Worm (Caenorhabditis elegans) whole organism, young adult: Measurements from ENCODE around the gene lact-1.

Experiments used
- C06A6.2 ChIP-seq: fragments of 200-800 bp; sonication (Bioruptor generic); conservative IDR thresholded peaks from 2 replicates; pipeline ENCODE4 v1.3.6; 2022; ENCODE audit warnings: missing genetic modification characterization, missing compliant biosample characterization
- C17E4.6 ChIP-seq: fragments of 200-800 bp; sonication (Bioruptor generic); IDR thresholded peaks from 2 replicates; pipeline ENCODE4 v1.3.6; 2022; ENCODE audit warnings: missing genetic modification reagents, missing genetic modification characterization, missing compliant biosample characterization
- F10E7.11 ChIP-seq: sonication (generic microtip); optimal IDR thresholded peaks from 2 replicates; lab custom pipeline; 2017; ENCODE audit warnings: mild to moderate bottlenecking, missing genetic modification characterization, moderate library complexity, missing compliant biosample characterization
- F33H1.4 ChIP-seq: fragments of 200-800 bp; sonication (Bioruptor generic); IDR thresholded peaks from 2 replicates; pipeline ENCODE4 v1.3.6; 2022; ENCODE audit warnings: missing genetic modification reagents, missing genetic modification characterization, missing compliant biosample characterization
- F37B4.10 ChIP-seq: fragments of 200-800 bp; sonication (Bioruptor generic); IDR thresholded peaks from 2 replicates; pipeline ENCODE4 v1.3.6; 2022; ENCODE audit warnings: missing genetic modification characterization, missing compliant biosample characterization
- F39B2.1 ChIP-seq: fragments of 200-800 bp; sonication (Bioruptor generic); IDR thresholded peaks from 2 replicates; pipeline ENCODE4 v1.3.6; 2022; ENCODE audit warnings: missing genetic modification reagents, missing genetic modification characterization, missing compliant biosample characterization
- F55B11.4 ChIP-seq: sonication (generic microtip); optimal IDR thresholded peaks from 2 replicates; lab custom pipeline; 2016; ENCODE audit warnings: missing compliant biosample characterization, missing genetic modification characterization, borderline replicate concordance; ENCODE audit not compliant: insufficient read depth
- K11D2.4 ChIP-seq: fragments of 200-800 bp; sonication (Bioruptor generic); IDR thresholded peaks from 2 replicates; pipeline ENCODE4 v1.3.6; 2022; ENCODE audit warnings: missing genetic modification reagents, missing genetic modification characterization, missing compliant biosample characterization
- K12H6.12 ChIP-seq: fragments of 200-800 bp; sonication (Bioruptor generic); optimal IDR thresholded peaks from 2 replicates; lab custom pipeline; 2018; ENCODE audit warnings: mild to moderate bottlenecking, missing genetic modification characterization, missing compliant biosample characterization
- T07F8.4 ChIP-seq: sonication (generic microtip); optimal IDR thresholded peaks from 2 replicates; lab custom pipeline; 2016; ENCODE audit warnings: mild to moderate bottlenecking, missing genetic modification characterization, moderate library complexity, missing compliant biosample characterization
- T26A5.8 ChIP-seq: sonication (generic microtip); optimal IDR thresholded peaks from 2 replicates; lab custom pipeline; 2016; ENCODE audit warnings: missing genetic modification characterization, missing compliant biosample characterization
- ama-1 ChIP-seq, 3 experiments: fragments of 150-350 bp in 1 of 3; sonication (generic microtip) in 2 of 3; optimal IDR thresholded peaks; 2 replicates each; lab custom pipeline; 2014 to 2018; ENCODE audit warnings: missing biosample characterization in 2 of 3, missing genetic modification characterization in 2 of 3, missing genetic modification reagents in 2 of 3
- athp-1 ChIP-seq: sonication (generic microtip); optimal IDR thresholded peaks from 2 replicates; lab custom pipeline; 2017; ENCODE audit warnings: mild to moderate bottlenecking, missing genetic modification characterization, missing compliant biosample characterization
- attf-3 ChIP-seq: fragments of 200-800 bp; sonication (Bioruptor generic); conservative IDR thresholded peaks from 2 replicates; pipeline ENCODE4 v1.3.6; 2022; ENCODE audit warnings: missing genetic modification reagents, missing genetic modification characterization, missing compliant biosample characterization
- attf-5 ChIP-seq: fragments of 200-800 bp; sonication (Bioruptor generic); optimal IDR thresholded peaks from 2 replicates; lab custom pipeline; 2018; ENCODE audit warnings: mild to moderate bottlenecking, missing genetic modification characterization, missing compliant biosample characterization
- bed-2 ChIP-seq: fragments of 200-800 bp; sonication (Bioruptor generic); IDR thresholded peaks from 2 replicates; pipeline ENCODE4 v1.3.6; 2022; ENCODE audit warnings: missing genetic modification reagents, missing genetic modification characterization, missing compliant biosample characterization
- ccch-3 ChIP-seq: fragments of 200-800 bp; sonication (Bioruptor generic); optimal IDR thresholded peaks from 2 replicates; lab custom pipeline; 2018; ENCODE audit warnings: mild to moderate bottlenecking, missing genetic modification characterization, missing compliant biosample characterization
- cebp-1 ChIP-seq, 2 experiments: fragments of 200-800 bp in 1 of 2; sonication (Bioruptor generic) in 1 of 2; sonication (generic microtip) in 1 of 2; IDR thresholded peaks in 1 of 2; optimal IDR thresholded peaks in 1 of 2; 2 replicates each; pipeline versions ENCODE4 v1.3.6 to Lab custom; 2017 to 2022; ENCODE audit warnings: missing compliant biosample characterization in 2 of 2, missing genetic modification characterization in 2 of 2, mild to moderate bottlenecking in 1 of 2, missing genetic modification reagents in 1 of 2, moderate library complexity in 1 of 2
- ceh-27 ChIP-seq: fragments of 200-800 bp; sonication (Bioruptor generic); optimal IDR thresholded peaks from 2 replicates; lab custom pipeline; 2018; ENCODE audit warnings: mild to moderate bottlenecking, missing genetic modification characterization, moderate library complexity, missing compliant biosample characterization
- ceh-58 ChIP-seq: fragments of 200-800 bp; sonication (Bioruptor generic); IDR thresholded peaks from 2 replicates; pipeline ENCODE4 v1.3.6; 2022; ENCODE audit warnings: missing genetic modification characterization, missing compliant biosample characterization
- chd-7 ChIP-seq: sonication (generic microtip); optimal IDR thresholded peaks from 2 replicates; lab custom pipeline; 2016; ENCODE audit warnings: mild to moderate bottlenecking, missing genetic modification characterization, moderate library complexity, missing compliant biosample characterization
- fkh-3 ChIP-seq: sonication (generic microtip); optimal IDR thresholded peaks from 2 replicates; lab custom pipeline; 2016; ENCODE audit warnings: mild to moderate bottlenecking, missing genetic modification characterization, missing compliant biosample characterization
- gei-17 ChIP-seq: fragments of 200-800 bp; sonication (Bioruptor generic); optimal IDR thresholded peaks from 2 replicates; lab custom pipeline; 2018; ENCODE audit warnings: mild to moderate bottlenecking, missing genetic modification characterization, missing compliant biosample characterization
- hlh-26 ChIP-seq: fragments of 200-800 bp; sonication (Bioruptor generic); conservative IDR thresholded peaks from 2 replicates; pipeline ENCODE4 v1.3.6; 2022; ENCODE audit warnings: missing genetic modification reagents, missing genetic modification characterization, missing compliant biosample characterization
- hrde-1 ChIP-seq: sonication (generic microtip); optimal IDR thresholded peaks from 2 replicates; lab custom pipeline; 2016; ENCODE audit warnings: missing genetic modification characterization, mild to moderate bottlenecking, missing compliant biosample characterization, moderate library complexity, missing genotype, missing genetic modification reagents, borderline replicate concordance
- lin-26 ChIP-seq: fragments of 200-800 bp; sonication (Bioruptor generic); IDR thresholded peaks from 2 replicates; pipeline ENCODE4 v1.3.6; 2022; ENCODE audit warnings: missing genetic modification reagents, missing genetic modification characterization, missing compliant biosample characterization
- lsl-1 ChIP-seq: fragments of 200-800 bp; sonication (Bioruptor generic); optimal IDR thresholded peaks from 2 replicates; lab custom pipeline; 2018; ENCODE audit warnings: mild to moderate bottlenecking, missing genetic modification characterization, moderate library complexity, missing compliant biosample characterization
- madf-8 ChIP-seq: fragments of 200-800 bp; sonication (Bioruptor generic); conservative IDR thresholded peaks from 2 replicates; pipeline ENCODE4 v1.3.6; 2022; ENCODE audit warnings: missing genetic modification reagents, missing genetic modification characterization, missing compliant biosample characterization
- nfya-1 ChIP-seq: sonication (generic microtip); optimal IDR thresholded peaks from 2 replicates; lab custom pipeline; 2017; ENCODE audit warnings: antibody characterized with exemption, missing compliant biosample characterization, missing genetic modification characterization, borderline replicate concordance; ENCODE audit not compliant: insufficient read depth
- nhr-80 ChIP-seq: sonication (generic microtip); optimal IDR thresholded peaks from 2 replicates; lab custom pipeline; 2016; ENCODE audit warnings: missing genetic modification characterization, missing compliant biosample characterization
- rec-8 ChIP-seq, 2 experiments: sonication (generic microtip); optimal IDR thresholded peaks; 2 replicates each; lab custom pipeline; 2016; ENCODE audit warnings: mild to moderate bottlenecking in 2 of 2, missing genetic modification characterization in 2 of 2, missing genetic modification reagents in 2 of 2, missing genotype in 2 of 2, missing biosample characterization in 1 of 2, missing compliant biosample characterization in 1 of 2, moderate library complexity in 1 of 2
- snpc-1.3 ChIP-seq: sonication (generic microtip); optimal IDR thresholded peaks from 2 replicates; lab custom pipeline; 2017; ENCODE audit warnings: missing genetic modification characterization, mild to moderate bottlenecking, missing compliant biosample characterization, antibody characterized with exemption, moderate library complexity, missing genotype, missing genetic modification reagents; ENCODE audit not compliant: insufficient read depth
- unc-62 ChIP-seq: fragments of 150-350 bp; optimal IDR thresholded peaks from 2 replicates; lab custom pipeline; 2014; ENCODE audit warnings: missing biosample characterization, missing genetic modification reagents, missing genetic modification characterization
- zfh-2 ChIP-seq: fragments of 200-800 bp; sonication (Bioruptor generic); conservative IDR thresholded peaks from 2 replicates; pipeline ENCODE4 v1.3.6; 2022; ENCODE audit warnings: missing genetic modification reagents, missing genetic modification characterization, missing compliant biosample characterization
- ztf-26 ChIP-seq: sonication (generic microtip); optimal IDR thresholded peaks from 2 replicates; lab custom pipeline; 2017; ENCODE audit warnings: missing genetic modification characterization, missing compliant biosample characterization

Gene lact-1

DNA sequence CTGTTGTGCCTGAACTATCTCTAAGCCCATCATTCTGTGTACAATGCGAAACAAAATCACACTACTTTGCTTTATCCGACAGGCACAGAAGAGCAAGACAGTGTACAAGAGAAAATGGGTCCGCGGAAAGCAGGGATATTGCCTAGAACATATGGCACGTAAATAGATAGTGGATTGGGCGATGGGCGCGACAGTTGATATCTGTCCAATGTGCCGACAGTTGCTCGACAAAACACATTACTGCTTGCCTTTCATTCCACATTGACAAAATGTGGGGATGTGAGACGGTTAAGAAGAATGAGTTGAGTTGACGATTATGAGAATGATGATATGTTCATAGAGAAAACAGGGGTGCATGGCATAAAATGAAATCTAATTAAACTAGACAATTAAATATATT lies 35.1 kb downstream of the lact-1 start:
- no peak for TF ChIP-seq rec-8 (tag; optimal IDR thresholded peaks at IDR 0.05; lab: Kevin White, UChicago)
- TF ChIP-seq chd-7 (tag; lab: Kevin White, UChicago), result no peak
- TF ChIP-seq F37B4.10 (GFP tag; lab: Robert Waterston, UW), result 0 out of 2 replicates have a peak, but pooled peaks have one; percentile 22
- TF ChIP-seq F10E7.11 (tag; lab: Kevin White, UChicago), result no peak
- no peak for TF ChIP-seq snpc-1.3 (tag; lab: Kevin White, UChicago)
- no peak for TF ChIP-seq athp-1
- no peak for TF ChIP-seq lin-26 (GFP tag; lab: Robert Waterston, UW)
- no peak for TF ChIP-seq fkh-3 (tag; lab: Kevin White, UChicago)

DNA sequence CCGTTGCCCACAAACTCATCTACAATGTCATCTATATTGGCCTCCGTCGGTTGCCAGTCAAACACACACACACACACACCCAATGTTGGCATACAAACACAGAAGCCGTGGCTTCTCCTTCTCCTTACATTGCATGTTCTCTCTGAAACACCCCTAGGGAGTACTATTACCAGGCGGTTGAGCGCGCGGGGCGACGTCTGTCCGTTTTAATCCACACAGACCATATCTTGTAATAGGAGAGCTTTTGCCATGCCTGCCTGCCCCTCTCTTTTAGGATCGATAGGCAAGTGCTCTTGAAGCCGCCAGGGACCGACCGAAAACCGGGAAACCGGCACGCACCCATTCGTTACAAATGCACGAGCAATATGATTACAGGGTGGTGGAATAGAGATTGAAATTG lies 35.7 kb downstream of the lact-1 start:
- 0 out of 2 replicates have a peak, but pooled peaks have one; percentile 11 for TF ChIP-seq attf-3 (GFP tag; lab: Robert Waterston, UW)
- TF ChIP-seq K11D2.4 (GFP tag; lab: Robert Waterston, UW), result no peak
- TF ChIP-seq hrde-1 (tag; lab: Kevin White, UChicago), result no peak
- 0 out of 2 replicates have a peak, but pooled peaks have one; percentile 33 for TF ChIP-seq zfh-2 (GFP tag; lab: Robert Waterston, UW)
- TF ChIP-seq lsl-1 (GFP tag; lab: Kevin White, UChicago), result no peak
- TF ChIP-seq F10E7.11 (tag; lab: Kevin White, UChicago), result no peak
- no peak for TF ChIP-seq T26A5.8
- TF ChIP-seq F37B4.10 (GFP tag; lab: Robert Waterston, UW), result no peak
- TF ChIP-seq F33H1.4 (GFP tag; lab: Robert Waterston, UW), result 0 out of 2 replicates have a peak, but pooled peaks have one; percentile 9
- no peak for TF ChIP-seq ccch-3
- TF ChIP-seq C06A6.2 (GFP tag; lab: Robert Waterston, UW), result no peak
- no peak for TF ChIP-seq rec-8 (tag; optimal IDR thresholded peaks at IDR 0.05; lab: Kevin White, UChicago)
- no peak for TF ChIP-seq ztf-26 (tag; lab: Kevin White, UChicago)
- no peak for TF ChIP-seq nhr-80 (tag; lab: Kevin White, UChicago)
- TF ChIP-seq ceh-58, result no peak
- TF ChIP-seq C17E4.6 (GFP tag; lab: Robert Waterston, UW), result no peak
- TF ChIP-seq, all 124 proteins: peak for 3

DNA sequence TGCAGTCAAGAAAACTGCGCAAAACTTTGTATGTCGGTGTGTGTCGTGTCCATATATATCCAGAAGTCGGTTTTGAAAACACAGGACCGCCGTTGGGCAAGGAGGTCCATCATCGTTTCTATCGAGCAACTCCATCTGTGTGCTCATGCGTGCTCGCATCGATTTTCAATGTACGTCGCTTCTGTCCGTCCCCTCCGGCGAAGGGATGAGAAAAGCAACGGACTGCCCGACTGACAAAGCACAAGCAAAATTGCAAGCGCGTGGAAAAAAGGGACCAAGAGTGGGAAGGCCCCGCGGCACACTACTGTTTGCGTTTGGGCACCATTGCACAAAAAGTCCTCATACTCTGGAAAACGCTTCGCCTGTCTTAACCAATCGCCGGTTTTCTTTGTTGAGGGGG lies 37.8 kb downstream of the lact-1 start:
- peak; percentile 63 for TF ChIP-seq zfh-2 (GFP tag; lab: Robert Waterston, UW)
- no peak for TF ChIP-seq gei-17 (GFP tag; lab: Kevin White, UChicago)
- TF ChIP-seq F55B11.4, result no peak
- TF ChIP-seq nfya-1 (tag; lab: Kevin White, UChicago), result no peak
- no peak for TF ChIP-seq hlh-26 (GFP tag; lab: Robert Waterston, UW)
- TF ChIP-seq ama-1 (optimal IDR thresholded peaks at IDR 0.05; lab: Kevin White, UChicago), result no peak
- TF ChIP-seq ama-1 (GFP tag; optimal IDR thresholded peaks at IDR 0.05; lab: Kevin White, UChicago), result no peak
- TF ChIP-seq madf-8, result no peak
- TF ChIP-seq cebp-1 (GFP tag; IDR thresholded peaks at IDR 0.05; lab: Robert Waterston, UW), result no peak
- peak; percentile 14 for TF ChIP-seq cebp-1 (tag; optimal IDR thresholded peaks at IDR 0.05; lab: Kevin White, UChicago)
- no peak for TF ChIP-seq T07F8.4 (tag; lab: Kevin White, UChicago)
- no peak for TF ChIP-seq C17E4.6 (GFP tag; lab: Robert Waterston, UW)
- TF ChIP-seq unc-62 (GFP tag; lab: Kevin White, UChicago), result no peak
- no peak for TF ChIP-seq attf-3 (GFP tag; lab: Robert Waterston, UW)
- no peak for TF ChIP-seq F39B2.1 (GFP tag; lab: Robert Waterston, UW)
- peak; percentile 11 for TF ChIP-seq K12H6.12
- peak; percentile 6 for TF ChIP-seq ceh-27 (GFP tag; lab: Kevin White, UChicago)
- no peak for TF ChIP-seq attf-5 (GFP tag; lab: Kevin White, UChicago)
- TF ChIP-seq bed-2 (GFP tag; lab: Robert Waterston, UW), result no peak
